Worm (Caenorhabditis elegans): Measurements from ENCODE around the gene fbxb-81.
"Not testable (repeated sequence)": the region's sequence is repeated elsewhere in the genome, so short reads cannot be mapped to it uniquely, and the experiment has no call there.

The fbxb-81 gene

ce11 chrIII:98822-99221 lies 42.2 kb downstream of the fbxb-81 start, which contains the start of gene C29F9.9:
Gene C29F9.9, minus strand, starts transcription at chrIII:98922.
- TF ChIP-seq Y55F3AM.14 (GFP tag; optimal IDR thresholded peaks at IDR 0.05); ZK546.5 (tag; optimal IDR thresholded peaks at IDR 0.05); ztf-11 (tag; optimal IDR thresholded peaks at IDR 0.05): not testable (repeated sequence)

ce11 chrIII:97018-97417 lies 44.0 kb downstream of the fbxb-81 start, which contains the start of gene C29F9.8:
Gene C29F9.8, minus strand, starts transcription at chrIII:97118.
- not testable (repeated sequence) for TF ChIP-seq ceh-16, C34F6.9, mbf-1 (tag; optimal IDR thresholded peaks at IDR 0.05)

ce11 chrIII:96196-96595 lies 44.8 kb downstream of the fbxb-81 start:
- TF ChIP-seq gmeb-1 (tag; optimal IDR thresholded peaks at IDR 0.05) (no peak), nhr-21 (tag; optimal IDR thresholded peaks at IDR 0.05) (no peak), egl-27 (tag; optimal IDR thresholded peaks at IDR 0.05) (no peak), nhr-237 (tag; optimal IDR thresholded peaks at IDR 0.05) (no peak), unc-55 (GFP tag; optimal IDR thresholded peaks at IDR 0.05) (peak; percentile 24), mab-5 (tag; optimal IDR thresholded peaks at IDR 0.05) (peak; percentile 16), alr-1 (tag; optimal IDR thresholded peaks at IDR 0.05) (no peak), R02D3.7 (tag; optimal IDR thresholded peaks at IDR 0.05) (no peak), nhr-12 (tag; optimal IDR thresholded peaks at IDR 0.05) (no peak), blmp-1 (tag; optimal IDR thresholded peaks at IDR 0.05; ENCODE audit: insufficient read depth) (no peak), nhr-129 (tag; optimal IDR thresholded peaks at IDR 0.05) (peak; percentile 50), ZK546.5 (tag; optimal IDR thresholded peaks at IDR 0.05) (no peak), ceh-16 (tag; optimal IDR thresholded peaks at IDR 0.05) (no peak), dmd-4 (tag; optimal IDR thresholded peaks at IDR 0.05) (no peak), unc-62 (GFP tag; optimal IDR thresholded peaks at IDR 0.05) (no peak), F13H6.1 (tag; optimal IDR thresholded peaks at IDR 0.05) (peak; percentile 63), nhr-25 (tag; optimal IDR thresholded peaks at IDR 0.05) (no peak), lin-13 (GFP tag; optimal IDR thresholded peaks at IDR 0.05) (peak; percentile 16), nhr-77 (tag; optimal IDR thresholded peaks at IDR 0.05) (no peak), sem-4 (tag; optimal IDR thresholded peaks at IDR 0.05) (no peak), nhr-10 (tag; optimal IDR thresholded peaks at IDR 0.05) (no peak), ztf-11 (tag; optimal IDR thresholded peaks at IDR 0.05) (no peak), ceh-82 (tag; optimal IDR thresholded peaks at IDR 0.05) (no peak), sma-3 (GFP tag; optimal IDR thresholded peaks at IDR 0.05) (no peak), zag-1 (tag; optimal IDR thresholded peaks at IDR 0.05) (no peak), nhr-6 (tag; optimal IDR thresholded peaks at IDR 0.05) (no peak), elt-1 (tag; optimal IDR thresholded peaks at IDR 0.05) (no peak), elt-3 (tag; optimal IDR thresholded peaks at IDR 0.05) (no peak), lin-11 (tag; optimal IDR thresholded peaks at IDR 0.05) (no peak), lsy-2 (tag; optimal IDR thresholded peaks at IDR 0.05) (peak; percentile 20 to 54), crh-2 (tag; optimal IDR thresholded peaks at IDR 0.05) (peak; percentile 36), mdl-1 (tag; optimal IDR thresholded peaks at IDR 0.05) (no peak), aly-2 (tag; optimal IDR thresholded peaks at IDR 0.05) (no peak), sma-9 (GFP tag; optimal IDR thresholded peaks at IDR 0.05) (peak; percentile 35), sma-9 (tag; optimal IDR thresholded peaks at IDR 0.05) (no peak), peb-1 (tag; optimal IDR thresholded peaks at IDR 0.05) (no peak), Y55F3AM.14 (GFP tag; optimal IDR thresholded peaks at IDR 0.05) (no peak), mbf-1 (tag; optimal IDR thresholded peaks at IDR 0.05) (no peak), nhr-11 (tag; optimal IDR thresholded peaks at IDR 0.05) (no peak), fos-1 (tag; optimal IDR thresholded peaks at IDR 0.05) (no peak), C34F6.9 (tag; optimal IDR thresholded peaks at IDR 0.05) (peak; percentile 20)
